Fruit fly (Drosophila melanogaster) whole organism, prepupa: ENCODE data around the gene CG6094.

Source experiments
- CG10631 ChIP-seq: fragments of 200-800 bp; sonication (Bioruptor generic); optimal IDR thresholded peaks from 2 replicates; lab custom pipeline; 2016; ENCODE audit warnings: missing biosample characterization, missing genetic modification characterization
- CG10669 ChIP-seq: fragments of 200-800 bp; sonication (Bioruptor generic); optimal IDR thresholded peaks from 3 replicates; lab custom pipeline; 2018; ENCODE audit warnings: missing biosample characterization, mild to moderate bottlenecking, missing genetic modification characterization, moderate library complexity
- CG15336 ChIP-seq: fragments of 200-800 bp; sonication (Bioruptor generic); IDR thresholded peaks from 2 replicates; pipeline ENCODE4 v1.3.6; 2022; ENCODE audit warnings: missing biosample characterization, missing genetic modification characterization
- CG1621 ChIP-seq: fragments of 200-800 bp; sonication (Bioruptor generic); optimal IDR thresholded peaks from 3 replicates; lab custom pipeline; 2018; ENCODE audit warnings: missing biosample characterization, mild to moderate bottlenecking, missing genetic modification characterization
- CG3032 ChIP-seq: fragments of 200-800 bp; optimal IDR thresholded peaks from 2 replicates; lab custom pipeline; 2019; ENCODE audit warnings: missing biosample characterization, mild to moderate bottlenecking, missing genetic modification characterization, moderate library complexity
- CG31627 ChIP-seq: fragments of 200-800 bp; sonication (Bioruptor generic); optimal IDR thresholded peaks from 3 replicates; lab custom pipeline; 2016; ENCODE audit warnings: missing biosample characterization, missing genetic modification characterization
- CG32006 ChIP-seq: fragments of 200-800 bp; sonication (Bioruptor generic); optimal IDR thresholded peaks from 3 replicates; lab custom pipeline; 2017; ENCODE audit warnings: missing biosample characterization, mild to moderate bottlenecking, missing genetic modification characterization
- CG3919 ChIP-seq: fragments of 200-800 bp; sonication (Bioruptor generic); optimal IDR thresholded peaks from 3 replicates; lab custom pipeline; 2016; ENCODE audit warnings: missing biosample characterization, missing genetic modification characterization
- CG4318 ChIP-seq: fragments of 200-800 bp; sonication (Bioruptor generic); optimal IDR thresholded peaks from 3 replicates; lab custom pipeline; 2017; ENCODE audit warnings: missing biosample characterization, mild to moderate bottlenecking, missing genetic modification characterization
- CG6163 ChIP-seq: fragments of 200-800 bp; sonication (Bioruptor generic); IDR thresholded peaks from 3 replicates; pipeline ENCODE4 v1.3.6; 2022; ENCODE audit warnings: missing biosample characterization, missing genetic modification characterization
- CG6276 ChIP-seq: fragments of 200-800 bp; sonication (Bioruptor generic); optimal IDR thresholded peaks from 2 replicates; lab custom pipeline; 2017; ENCODE audit warnings: missing biosample characterization, mild to moderate bottlenecking, missing genetic modification characterization
- CG6792 ChIP-seq: fragments of 200-800 bp; sonication (Bioruptor generic); optimal IDR thresholded peaks from 3 replicates; lab custom pipeline; 2016; ENCODE audit warnings: missing biosample characterization, missing genetic modification characterization
- CG6808 ChIP-seq: fragments of 200-800 bp; sonication (Bioruptor generic); optimal IDR thresholded peaks from 3 replicates; lab custom pipeline; 2017; ENCODE audit warnings: missing biosample characterization, missing genetic modification characterization, mild to moderate bottlenecking, moderate library complexity, missing genetic modification reagents
- CG6854 ChIP-seq: fragments of 200-800 bp; sonication (Bioruptor generic); optimal IDR thresholded peaks from 2 replicates; lab custom pipeline; 2017; ENCODE audit warnings: missing biosample characterization, mild to moderate bottlenecking, missing genetic modification characterization
- CG8119 ChIP-seq: fragments of 200-800 bp; sonication (Bioruptor generic); IDR thresholded peaks from 3 replicates; pipeline ENCODE4 v1.3.6; 2022; ENCODE audit warnings: missing biosample characterization, missing genetic modification characterization
- CG8319 ChIP-seq: fragments of 200-800 bp; sonication (Bioruptor generic); optimal IDR thresholded peaks from 3 replicates; lab custom pipeline; 2016; ENCODE audit warnings: missing biosample characterization, missing genetic modification characterization
- CG9139 ChIP-seq: fragments of 200-800 bp; sonication (Bioruptor generic); optimal IDR thresholded peaks from 3 replicates; lab custom pipeline; 2017; ENCODE audit warnings: missing biosample characterization, mild to moderate bottlenecking, missing genetic modification characterization
- Eip75B ChIP-seq: fragments of 200-800 bp; sonication (Bioruptor generic); optimal IDR thresholded peaks from 3 replicates; lab custom pipeline; 2016; ENCODE audit warnings: missing biosample characterization, missing genetic modification characterization
- Eip78C ChIP-seq: fragments of 200-800 bp; sonication (Bioruptor generic); peaks from one replicate; lab custom pipeline; 2016; ENCODE audit warnings: missing biosample characterization, missing genetic modification characterization
- Eip93F ChIP-seq: fragments of 200-800 bp; sonication (Bioruptor generic); optimal IDR thresholded peaks from 2 replicates; lab custom pipeline; 2016; ENCODE audit warnings: missing biosample characterization, mild to moderate bottlenecking, missing genetic modification characterization
- Ets21C ChIP-seq: fragments of 200-800 bp; sonication (Bioruptor generic); optimal IDR thresholded peaks from 3 replicates; lab custom pipeline; 2016; ENCODE audit warnings: missing biosample characterization, missing genetic modification characterization
- Gug ChIP-seq: fragments of 200-800 bp; sonication (Bioruptor generic); IDR thresholded peaks from 2 replicates; pipeline ENCODE4 v1.3.6; 2022; ENCODE audit warnings: missing biosample characterization, missing genetic modification characterization
- Hr38 ChIP-seq: sonication (Bioruptor generic); optimal IDR thresholded peaks from 2 replicates; lab custom pipeline; 2016; ENCODE audit warnings: missing biosample characterization, missing genetic modification characterization
- Hr4 ChIP-seq: fragments of 200-800 bp; sonication (Bioruptor generic); optimal IDR thresholded peaks from 3 replicates; lab custom pipeline; 2016; ENCODE audit warnings: missing biosample characterization, missing genetic modification characterization
- Lpt ChIP-seq: fragments of 200-800 bp; sonication (Bioruptor generic); optimal IDR thresholded peaks from 3 replicates; lab custom pipeline; 2016; ENCODE audit warnings: missing biosample characterization, missing genetic modification characterization
- Met ChIP-seq: fragments of 200-800 bp; sonication (Bioruptor generic); optimal IDR thresholded peaks from 3 replicates; lab custom pipeline; 2016; ENCODE audit warnings: missing biosample characterization, missing genetic modification characterization
- OdsH ChIP-seq: fragments of 200-800 bp; sonication (Bioruptor generic); optimal IDR thresholded peaks from 3 replicates; lab custom pipeline; 2016; ENCODE audit warnings: missing biosample characterization, missing genetic modification characterization
- Smox ChIP-seq: fragments of 200-800 bp; sonication (Bioruptor generic); optimal IDR thresholded peaks from 3 replicates; lab custom pipeline; 2016; ENCODE audit warnings: missing biosample characterization, missing genetic modification characterization
- Sox102F ChIP-seq: fragments of 200-800 bp; sonication (Bioruptor generic); optimal IDR thresholded peaks from 2 replicates; lab custom pipeline; 2016; ENCODE audit warnings: missing biosample characterization, mild to moderate bottlenecking, missing genetic modification characterization
- acj6 ChIP-seq: fragments of 200-800 bp; sonication (Bioruptor generic); optimal IDR thresholded peaks from 3 replicates; lab custom pipeline; 2016; ENCODE audit warnings: missing biosample characterization, missing genetic modification characterization
- cyc ChIP-seq: fragments of 200-800 bp; sonication (Bioruptor generic); optimal IDR thresholded peaks from 3 replicates; lab custom pipeline; 2016; ENCODE audit warnings: missing biosample characterization, missing genetic modification characterization
- dac ChIP-seq: fragments of 200-800 bp; sonication (Bioruptor generic); optimal IDR thresholded peaks from 2 replicates; lab custom pipeline; 2017; ENCODE audit warnings: missing biosample characterization, mild to moderate bottlenecking, missing genetic modification characterization
- dsx ChIP-seq: fragments of 200-800 bp; optimal IDR thresholded peaks from 3 replicates; lab custom pipeline; 2019; ENCODE audit warnings: missing biosample characterization, mild to moderate bottlenecking, missing genetic modification characterization, moderate library complexity; ENCODE audit not compliant: poor library complexity, severe bottlenecking
- eg ChIP-seq: fragments of 200-800 bp; sonication (Bioruptor generic); IDR thresholded peaks from 3 replicates; pipeline ENCODE4 v1.3.6; 2022; ENCODE audit warnings: missing biosample characterization, missing genetic modification characterization
- esn ChIP-seq: fragments of 200-800 bp; sonication (Bioruptor generic); optimal IDR thresholded peaks from 2 replicates; lab custom pipeline; 2016; ENCODE audit warnings: missing biosample characterization, mild to moderate bottlenecking, missing genetic modification characterization, moderate library complexity
- fd59A ChIP-seq: fragments of 200-800 bp; sonication (Bioruptor generic); optimal IDR thresholded peaks from 2 replicates; lab custom pipeline; 2017; ENCODE audit warnings: missing biosample characterization, mild to moderate bottlenecking, missing genetic modification characterization, missing genetic modification reagents
- fd85E ChIP-seq: fragments of 200-800 bp; sonication (Bioruptor generic); optimal IDR thresholded peaks from 3 replicates; lab custom pipeline; 2016; ENCODE audit warnings: missing biosample characterization, missing genetic modification characterization
- fkh ChIP-seq: fragments of 200-800 bp; sonication (Bioruptor generic); optimal IDR thresholded peaks from 3 replicates; lab custom pipeline; 2017; ENCODE audit warnings: missing biosample characterization, mild to moderate bottlenecking, missing genetic modification characterization, moderate library complexity
- lz ChIP-seq: fragments of 200-800 bp; sonication (Bioruptor generic); optimal IDR thresholded peaks from 3 replicates; lab custom pipeline; 2016; ENCODE audit warnings: missing biosample characterization, missing genetic modification characterization
- pdm3 ChIP-seq: fragments of 200-800 bp; sonication (Bioruptor generic); optimal IDR thresholded peaks from 3 replicates; lab custom pipeline; 2016; ENCODE audit warnings: missing biosample characterization, missing genetic modification characterization
- salr ChIP-seq, 2 experiments: fragments of 200-800 bp; sonication (Bioruptor generic); optimal IDR thresholded peaks; 3 replicates each; lab custom pipeline; 2016 to 2018; ENCODE audit warnings: missing biosample characterization in 2 of 2, missing genetic modification characterization in 2 of 2, mild to moderate bottlenecking in 1 of 2
- spab ChIP-seq: fragments of 200-800 bp; sonication (Bioruptor generic); optimal IDR thresholded peaks from 2 replicates; lab custom pipeline; 2017; ENCODE audit warnings: missing biosample characterization, mild to moderate bottlenecking, missing genetic modification characterization, missing genetic modification reagents
- ss ChIP-seq, 2 experiments: fragments of 200-800 bp; sonication (Bioruptor generic); optimal IDR thresholded peaks; 2 replicates in 1 of 2; 3 replicates in 1 of 2; lab custom pipeline; 2017 to 2018; ENCODE audit warnings: mild to moderate bottlenecking in 2 of 2, missing biosample characterization in 2 of 2, missing genetic modification characterization in 2 of 2, moderate library complexity in 1 of 2
- svp ChIP-seq: fragments of 200-800 bp; sonication (Bioruptor generic); peaks from one replicate; lab custom pipeline; 2016; ENCODE audit warnings: missing biosample characterization, missing genetic modification characterization

Gene CG6094

DNA sequence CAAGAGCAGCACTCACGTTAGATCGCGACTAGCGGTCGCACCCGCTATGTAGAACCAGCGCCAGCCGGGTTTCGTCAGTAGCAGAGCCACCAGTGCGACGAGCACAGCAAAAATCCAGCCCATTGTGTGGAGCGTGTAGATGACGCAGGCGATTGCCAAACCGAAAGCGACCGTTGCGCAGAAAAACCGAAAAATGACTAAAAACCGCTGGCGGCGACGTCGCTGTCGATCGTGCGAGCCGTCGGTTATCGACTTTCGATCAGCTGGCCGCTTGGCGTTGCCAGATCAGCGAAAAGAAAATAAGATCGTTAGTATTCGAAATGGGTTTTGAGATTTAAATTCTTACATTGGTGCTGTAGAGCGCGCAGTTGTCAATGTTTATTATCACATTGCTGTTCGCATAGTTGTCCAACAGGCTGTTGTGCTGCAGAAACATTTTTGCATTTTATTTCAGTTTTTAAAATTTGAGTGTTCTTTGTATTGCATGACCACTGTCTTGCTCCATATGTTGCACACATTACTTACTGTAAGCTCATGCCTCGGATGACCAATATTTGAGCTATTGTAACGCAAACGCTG is 9.7 kb downstream of the CG6094 start (continued):
- TF ChIP-seq CG1621 (tag; lab: Kevin White, UChicago): peak; percentile 18
- TF ChIP-seq eg (GFP tag; lab: Robert Waterston, UW): peak; percentile 71; the same call in 2 of the 3 replicates
- TF ChIP-seq Hr38 (GFP tag; lab: Kevin White, UChicago): no peak
- no peak for TF ChIP-seq fd59A (GFP tag; lab: Kevin White, UChicago)
- TF ChIP-seq esn (GFP tag; lab: Kevin White, UChicago): peak; percentile 46
- TF ChIP-seq salr (GFP tag; optimal IDR thresholded peaks at IDR 0.05; lab: Kevin White, UChicago): peak in 1 of 2 experiments; percentile 10
- TF ChIP-seq cyc (GFP tag; lab: Kevin White, UChicago): peak; percentile 42
- peak; percentile 37 for TF ChIP-seq Eip75B (GFP tag; lab: Kevin White, UChicago)
- TF ChIP-seq Ets21C (GFP tag; lab: Kevin White, UChicago): no peak

DNA sequence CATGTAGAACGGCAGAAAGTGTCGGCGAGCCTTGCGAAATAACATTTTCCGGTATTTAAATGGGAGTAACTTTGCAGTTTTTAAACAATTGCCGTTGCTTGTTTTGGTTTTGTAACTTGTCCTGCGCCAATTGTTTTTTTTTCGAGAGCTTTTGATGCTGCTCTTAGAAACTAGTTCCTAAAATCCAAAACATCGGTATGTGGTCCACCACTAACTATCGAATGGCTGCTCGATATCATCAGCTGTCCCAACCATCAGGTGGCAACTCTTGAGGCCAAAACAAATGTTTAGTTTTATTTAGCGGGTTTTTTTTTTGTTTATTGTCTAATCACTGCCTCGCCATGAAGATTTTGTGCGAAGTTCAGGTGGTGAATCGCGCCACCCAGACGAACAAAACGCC is 10.2 kb downstream of the CG6094 start, which contains the start of the genes Fatp1 and Lrr47:
TSS of gene Fatp1 (minus strand) at position 134 of the 400 bp plus-strand sequence.
TSS of gene Lrr47 (plus strand) at position 251 of the 400 bp plus-strand sequence.
- TF ChIP-seq Eip78C: peak; percentile 1
- peak; percentile 0 for TF ChIP-seq esn (GFP tag; lab: Kevin White, UChicago)
- TF ChIP-seq Sox102F (GFP tag; lab: Kevin White, UChicago): no peak
- TF ChIP-seq CG6163 (GFP tag; lab: Robert Waterston, UW): peak; percentile 27; the same call in 2 of the 3 replicates
- peak; percentile 36 for TF ChIP-seq fkh

DNA sequence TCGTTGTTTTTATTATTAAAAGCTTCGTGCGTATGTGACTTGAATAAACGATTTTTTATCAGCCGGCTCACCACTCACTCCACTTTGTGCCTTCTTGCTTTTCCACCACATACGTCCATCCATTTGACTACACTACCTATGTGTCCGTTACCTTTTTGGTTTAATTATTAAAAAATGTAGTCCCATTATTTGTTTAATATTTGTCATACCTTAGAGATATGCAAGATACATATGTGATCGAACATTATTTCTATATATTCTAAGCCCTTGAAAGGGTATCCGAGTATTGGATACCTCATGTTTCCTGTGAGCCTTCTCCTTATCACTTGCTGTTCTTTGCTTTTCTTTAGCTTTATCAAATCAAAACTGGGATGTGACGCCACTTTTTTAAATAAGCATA is 12.3 kb downstream of the CG6094 start:
- TF ChIP-seq Eip75B (GFP tag; lab: Kevin White, UChicago) (peak; percentile 87), CG6163 (GFP tag; lab: Robert Waterston, UW) (peak; percentile 89), CG1621 (tag; lab: Kevin White, UChicago) (peak; percentile 84), Met (peak; percentile 87), Ets21C (GFP tag; lab: Kevin White, UChicago) (peak; percentile 77), CG31627 (peak; percentile 90), CG6854 (GFP tag; lab: Kevin White, UChicago) (peak; percentile 64), CG32006 (GFP tag; lab: Kevin White, UChicago) (peak; percentile 66), CG8319 (peak; percentile 80), CG10631 (peak; percentile 76), dsx (peak; percentile 86), CG3032 (tag; lab: Kevin White, UChicago) (peak; percentile 84), salr (GFP tag; optimal IDR thresholded peaks at IDR 0.05; lab: Kevin White, UChicago) (peak; percentile 17 to 72), CG8119 (GFP tag; lab: Robert Waterston, UW) (peak; percentile 82), fd85E (peak; percentile 52), Sox102F (GFP tag; lab: Kevin White, UChicago) (peak; percentile 90), Smox (GFP tag; lab: Kevin White, UChicago) (peak; percentile 87), CG6276 (peak; percentile 67), cyc (GFP tag; lab: Kevin White, UChicago) (peak; percentile 90), CG15336 (peak; percentile 82), acj6 (GFP tag; lab: Kevin White, UChicago) (peak; percentile 85), Eip78C (peak; percentile 98), pdm3 (GFP tag; lab: Kevin White, UChicago) (peak; percentile 89), CG4318 (GFP tag; lab: Kevin White, UChicago) (peak; percentile 24), OdsH (GFP tag; lab: Kevin White, UChicago) (peak; percentile 85), esn (GFP tag; lab: Kevin White, UChicago) (peak; percentile 94), CG3919 (GFP tag; lab: Kevin White, UChicago) (peak; percentile 87), Eip93F (GFP tag; lab: Kevin White, UChicago) (peak; percentile 47), lz (peak; percentile 89), ss (GFP tag; optimal IDR thresholded peaks at IDR 0.05; lab: Kevin White, UChicago) (peak; percentile 71 to 84), svp (GFP tag; lab: Kevin White, UChicago) (peak; percentile 96), fd59A (GFP tag; lab: Kevin White, UChicago) (peak; percentile 76), CG9139 (GFP tag; lab: Kevin White, UChicago) (peak; percentile 63), CG6792 (GFP tag; lab: Kevin White, UChicago) (peak; percentile 91), dac (GFP tag; lab: Kevin White, UChicago) (no peak), Hr4 (GFP tag; lab: Kevin White, UChicago) (peak; percentile 67), Gug (GFP tag; lab: Robert Waterston, UW) (peak; percentile 63), Lpt (peak; percentile 62), CG6808 (GFP tag; lab: Kevin White, UChicago) (peak; percentile 77), CG10669 (GFP tag; lab: Kevin White, UChicago) (peak; percentile 88), spab (GFP tag; lab: Kevin White, UChicago) (peak; percentile 80)
